Fruit fly (Drosophila melanogaster) whole organism, prepupa: ENCODE results near the gene Adss.

Experiments used
- CG1621 ChIP-seq: fragments of 200-800 bp; sonication (Bioruptor generic); optimal IDR thresholded peaks from 3 replicates; lab custom pipeline; 2018; ENCODE audit warnings: missing biosample characterization, mild to moderate bottlenecking, missing genetic modification characterization
- CG7368 ChIP-seq: fragments of 200-800 bp; sonication (Bioruptor generic); optimal IDR thresholded peaks from 3 replicates; lab custom pipeline; 2016; ENCODE audit warnings: missing biosample characterization, missing genetic modification characterization
- CG8319 ChIP-seq: fragments of 200-800 bp; sonication (Bioruptor generic); optimal IDR thresholded peaks from 3 replicates; lab custom pipeline; 2016; ENCODE audit warnings: missing biosample characterization, missing genetic modification characterization
- Hr4 ChIP-seq: fragments of 200-800 bp; sonication (Bioruptor generic); optimal IDR thresholded peaks from 3 replicates; lab custom pipeline; 2016; ENCODE audit warnings: missing biosample characterization, missing genetic modification characterization
- dac ChIP-seq: fragments of 200-800 bp; sonication (Bioruptor generic); optimal IDR thresholded peaks from 2 replicates; lab custom pipeline; 2017; ENCODE audit warnings: missing biosample characterization, mild to moderate bottlenecking, missing genetic modification characterization
- esn ChIP-seq: fragments of 200-800 bp; sonication (Bioruptor generic); optimal IDR thresholded peaks from 2 replicates; lab custom pipeline; 2016; ENCODE audit warnings: missing biosample characterization, mild to moderate bottlenecking, missing genetic modification characterization, moderate library complexity
- fkh ChIP-seq: fragments of 200-800 bp; sonication (Bioruptor generic); optimal IDR thresholded peaks from 3 replicates; lab custom pipeline; 2017; ENCODE audit warnings: missing biosample characterization, mild to moderate bottlenecking, missing genetic modification characterization, moderate library complexity
- salr ChIP-seq, 2 experiments: fragments of 200-800 bp; sonication (Bioruptor generic); optimal IDR thresholded peaks; 3 replicates each; lab custom pipeline; 2016 to 2018; ENCODE audit warnings: missing biosample characterization in 2 of 2, missing genetic modification characterization in 2 of 2, mild to moderate bottlenecking in 1 of 2
- vri ChIP-seq: fragments of 200-800 bp; sonication (Bioruptor generic); optimal IDR thresholded peaks from 3 replicates; lab custom pipeline; 2016; ENCODE audit warnings: missing biosample characterization, mild to moderate bottlenecking, missing genetic modification characterization

DNA sequence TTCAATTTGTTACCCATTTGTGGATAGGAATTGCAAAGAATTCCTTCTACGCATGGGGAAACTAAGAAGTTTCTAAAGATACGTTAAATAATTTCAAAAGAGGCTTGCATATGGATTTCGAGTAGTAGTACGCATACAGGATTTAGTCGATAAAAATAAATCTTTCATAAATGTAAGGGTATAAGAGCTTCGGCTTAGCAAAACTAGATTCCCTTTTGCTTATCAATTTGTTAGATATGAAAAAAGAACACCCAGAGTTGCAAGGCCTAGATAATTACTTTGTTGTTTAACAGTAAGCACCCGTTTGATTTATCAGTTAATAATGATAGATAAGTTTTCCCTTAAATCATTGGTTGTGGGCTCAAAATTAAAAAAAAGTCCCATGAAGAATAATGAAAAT, 15.1 kb upstream of the Adss start:
- no peak for TF ChIP-seq CG8319 (GFP tag; lab: Kevin White, UChicago)
- no peak for TF ChIP-seq fkh (GFP tag; lab: Kevin White, UChicago)
- TF ChIP-seq Hr4 = no peak
- no peak for TF ChIP-seq dac (GFP tag; lab: Kevin White, UChicago)
- TF ChIP-seq esn (GFP tag; lab: Kevin White, UChicago) = no peak
- TF ChIP-seq CG7368 (GFP tag; lab: Kevin White, UChicago) = no peak
- no peak for TF ChIP-seq CG1621 (tag; lab: Kevin White, UChicago)
- TF ChIP-seq salr (GFP tag; optimal IDR thresholded peaks at IDR 0.05; lab: Kevin White, UChicago) = no peak
- no peak for TF ChIP-seq vri
